Fruit fly (Drosophila melanogaster) whole organism, embryonic: ENCODE results near the gene Alg2.

Source experiments
- Ada2b ChIP-seq: fragments of 200-800 bp; sonication (Bioruptor generic); IDR thresholded peaks from 2 replicates; pipeline ENCODE4 v1.3.6; 2022; ENCODE audit warnings: missing biosample characterization, missing genetic modification characterization
- Bteb2 ChIP-seq: fragments of 200-800 bp; sonication (Bioruptor generic); optimal IDR thresholded peaks from 2 replicates; lab custom pipeline; 2016; ENCODE audit warnings: missing biosample characterization, missing genetic modification characterization
- CG11696 ChIP-seq: fragments of 200-800 bp; sonication (Bioruptor generic); IDR thresholded peaks from 2 replicates; pipeline ENCODE4 v1.3.6; 2022; ENCODE audit warnings: missing biosample characterization, missing genetic modification characterization
- CG13287 ChIP-seq: fragments of 200-800 bp; sonication (Bioruptor generic); IDR thresholded peaks from 2 replicates; pipeline ENCODE4 v1.3.6; 2022; ENCODE audit warnings: missing biosample characterization, missing genetic modification characterization; ENCODE audit not compliant: partially characterized antibody
- CG17568 ChIP-seq: fragments of 200-800 bp; sonication (Bioruptor generic); optimal IDR thresholded peaks from 2 replicates; lab custom pipeline; 2018; ENCODE audit warnings: missing biosample characterization, mild to moderate bottlenecking, missing genetic modification characterization, moderate library complexity
- CG31388 ChIP-seq: fragments of 200-800 bp; sonication (Bioruptor generic); optimal IDR thresholded peaks from 2 replicates; lab custom pipeline; 2016; ENCODE audit warnings: missing biosample characterization, missing genetic modification characterization
- CG34376 ChIP-seq: fragments of 200-800 bp; sonication (Bioruptor generic); optimal IDR thresholded peaks from 2 replicates; lab custom pipeline; 2018; ENCODE audit warnings: missing biosample characterization, mild to moderate bottlenecking, missing genetic modification characterization
- CG8388 ChIP-seq: fragments of 200-800 bp; sonication (Bioruptor generic); optimal IDR thresholded peaks from 2 replicates; lab custom pipeline; 2019; ENCODE audit warnings: missing biosample characterization, mild to moderate bottlenecking, missing genetic modification characterization, moderate library complexity
- CG8478 ChIP-seq: fragments of >200 bp; optimal IDR thresholded peaks from 2 replicates; lab custom pipeline; 2018
- CG9609 ChIP-seq: fragments of 200-800 bp; sonication (Bioruptor generic); optimal IDR thresholded peaks from 3 replicates; lab custom pipeline; 2016; ENCODE audit warnings: missing biosample characterization, missing genetic modification characterization
- Camta ChIP-seq: fragments of 200-800 bp; sonication (Bioruptor generic); optimal IDR thresholded peaks from 2 replicates; lab custom pipeline; 2016; ENCODE audit warnings: missing biosample characterization, missing genetic modification characterization
- Doc3 ChIP-seq: fragments of 200-800 bp; sonication (Bioruptor generic); IDR thresholded peaks from 3 replicates; pipeline ENCODE4 v1.3.6; 2022; ENCODE audit warnings: missing biosample characterization, missing genetic modification characterization; ENCODE audit not compliant: partially characterized antibody
- Dp ChIP-seq: fragments of 200-800 bp; sonication (Bioruptor generic); optimal IDR thresholded peaks from 2 replicates; lab custom pipeline; 2018; ENCODE audit warnings: missing biosample characterization, mild to moderate bottlenecking, missing genetic modification characterization, moderate library complexity
- GATAe ChIP-seq: fragments of 200-800 bp; sonication (Bioruptor generic); conservative IDR thresholded peaks from 2 replicates; pipeline ENCODE4 v1.3.6; 2022; ENCODE audit warnings: missing biosample characterization, missing genetic modification characterization
- Hey ChIP-seq: fragments of 200-800 bp; sonication (Bioruptor generic); optimal IDR thresholded peaks from 3 replicates; lab custom pipeline; 2018; ENCODE audit warnings: missing biosample characterization, mild to moderate bottlenecking, missing genetic modification characterization
- Hr39 ChIP-seq: fragments of >200 bp; optimal IDR thresholded peaks from 2 replicates; lab custom pipeline; 2017
- MBD-R2 ChIP-seq: fragments of 200-800 bp; sonication (Bioruptor generic); IDR thresholded peaks from 2 replicates; pipeline ENCODE4 v1.3.6; 2022; ENCODE audit warnings: missing biosample characterization, missing genetic modification characterization
- MESR4 ChIP-seq: fragments of 200-800 bp; sonication (Bioruptor generic); optimal IDR thresholded peaks from 2 replicates; lab custom pipeline; 2018; ENCODE audit warnings: missing biosample characterization, mild to moderate bottlenecking, missing genetic modification characterization, moderate library complexity
- Med ChIP-seq: fragments of 200-800 bp; sonication (Bioruptor generic); peaks from one replicate; lab custom pipeline; 2016; ENCODE audit warnings: missing biosample characterization, missing genetic modification characterization, mild to moderate bottlenecking, inconsistent platforms, moderate library complexity
- NC2β ChIP-seq: fragments of 200-800 bp; sonication (Bioruptor generic); optimal IDR thresholded peaks from 2 replicates; lab custom pipeline; 2016; ENCODE audit warnings: missing biosample characterization, missing genetic modification characterization
- NFAT ChIP-seq: fragments of 200-800 bp; sonication (Bioruptor generic); IDR thresholded peaks from 2 replicates; pipeline ENCODE4 v1.3.6; 2022; ENCODE audit warnings: missing biosample characterization, missing genetic modification characterization
- Ptx1 ChIP-seq: fragments of 200-800 bp; sonication (Bioruptor generic); IDR thresholded peaks from 2 replicates; pipeline ENCODE4 v1.3.6; 2022; ENCODE audit warnings: missing biosample characterization, missing genetic modification characterization
- Sin3A ChIP-seq: fragments of >200 bp; optimal IDR thresholded peaks from 2 replicates; lab custom pipeline; 2018
- Sry-β ChIP-seq: fragments of 200-800 bp; sonication (Bioruptor generic); optimal IDR thresholded peaks from 2 replicates; lab custom pipeline; 2018; ENCODE audit warnings: missing biosample characterization, mild to moderate bottlenecking, missing genetic modification characterization, moderate library complexity
- amos ChIP-seq: fragments of 200-800 bp; sonication (Bioruptor generic); IDR thresholded peaks from 2 replicates; pipeline ENCODE4 v1.3.6; 2022; ENCODE audit warnings: missing biosample characterization, missing genetic modification characterization; ENCODE audit not compliant: partially characterized antibody
- bbx ChIP-seq: fragments of 200-800 bp; sonication (Bioruptor generic); IDR thresholded peaks from 2 replicates; pipeline ENCODE4 v1.3.6; 2022; ENCODE audit warnings: missing biosample characterization, missing genetic modification characterization; ENCODE audit not compliant: partially characterized antibody
- cas ChIP-seq: fragments of 200-800 bp; sonication (Bioruptor generic); IDR thresholded peaks from 2 replicates; pipeline ENCODE4 v1.3.6; 2022; ENCODE audit warnings: missing biosample characterization, missing genetic modification characterization
- caup ChIP-seq: fragments of 200-800 bp; sonication (Bioruptor generic); optimal IDR thresholded peaks from 3 replicates; lab custom pipeline; 2017; ENCODE audit warnings: missing biosample characterization, mild to moderate bottlenecking, missing genetic modification characterization, moderate library complexity; ENCODE audit not compliant: severe bottlenecking
- chinmo ChIP-seq: fragments of 200-800 bp; sonication (Bioruptor generic); IDR thresholded peaks from 4 replicates; pipeline ENCODE4 v1.3.6; 2022; ENCODE audit warnings: missing biosample characterization, missing genetic modification characterization; ENCODE audit not compliant: partially characterized antibody
- chm ChIP-seq: fragments of 200-800 bp; sonication (Bioruptor generic); IDR thresholded peaks from 2 replicates; pipeline ENCODE4 v1.3.6; 2022; ENCODE audit warnings: missing biosample characterization, missing genetic modification characterization
- crol ChIP-seq: fragments of 200-800 bp; sonication (Bioruptor generic); IDR thresholded peaks from 2 replicates; pipeline ENCODE4 v1.3.6; 2022; ENCODE audit warnings: missing biosample characterization, missing genetic modification characterization
- crp ChIP-seq, 2 experiments: fragments of 200-800 bp; sonication (Bioruptor generic); optimal IDR thresholded peaks; 2 replicates in 1 of 2; 3 replicates in 1 of 2; lab custom pipeline; 2017; ENCODE audit warnings: missing biosample characterization in 2 of 2, missing genetic modification characterization in 2 of 2, mild to moderate bottlenecking in 1 of 2, moderate library complexity in 1 of 2
- danr ChIP-seq: fragments of 200-800 bp; sonication (Bioruptor generic); IDR thresholded peaks from 2 replicates; pipeline ENCODE4 v1.3.6; 2022; ENCODE audit warnings: missing biosample characterization, missing genetic modification characterization
- dm ChIP-seq: fragments of 200-800 bp; sonication (Bioruptor generic); optimal IDR thresholded peaks from 3 replicates; lab custom pipeline; 2016; ENCODE audit warnings: missing biosample characterization, missing genetic modification characterization
- fu2 ChIP-seq: fragments of 200-800 bp; sonication (Bioruptor generic); optimal IDR thresholded peaks from 2 replicates; lab custom pipeline; 2016; ENCODE audit warnings: missing biosample characterization, missing genetic modification characterization
- gfzf ChIP-seq: fragments of 200-800 bp; sonication (Bioruptor generic); optimal IDR thresholded peaks from 2 replicates; lab custom pipeline; 2016; ENCODE audit warnings: missing biosample characterization, mild to moderate bottlenecking, missing genetic modification characterization, moderate library complexity
- grau ChIP-seq: fragments of 200-800 bp; optimal IDR thresholded peaks from 3 replicates; lab custom pipeline; 2019; ENCODE audit warnings: missing biosample characterization, mild to moderate bottlenecking, missing genetic modification characterization, moderate library complexity
- her ChIP-seq: fragments of 200-800 bp; sonication (Bioruptor generic); optimal IDR thresholded peaks from 2 replicates; lab custom pipeline; 2016; ENCODE audit warnings: missing biosample characterization, missing genetic modification characterization
- hth ChIP-seq: fragments of >200 bp; optimal IDR thresholded peaks from 2 replicates; lab custom pipeline; 2017; ENCODE audit warnings: inconsistent platforms
- jigr1 ChIP-seq: fragments of 200-800 bp; sonication (Bioruptor generic); IDR thresholded peaks from 3 replicates; pipeline ENCODE4 v1.3.6; 2022; ENCODE audit warnings: missing biosample characterization, missing genetic modification characterization
- jumu ChIP-seq: fragments of 200-800 bp; sonication (Bioruptor generic); optimal IDR thresholded peaks from 3 replicates; lab custom pipeline; 2016; ENCODE audit warnings: missing biosample characterization, missing genetic modification characterization
- lab ChIP-seq: fragments of 200-800 bp; sonication (Bioruptor generic); optimal IDR thresholded peaks from 3 replicates; lab custom pipeline; 2017; ENCODE audit warnings: missing biosample characterization, missing genetic modification characterization, mild to moderate bottlenecking, moderate library complexity, missing genetic modification reagents
- lov ChIP-seq, 2 experiments: fragments of 200-800 bp in 1 of 2; fragments of >200 bp in 1 of 2; sonication (Bioruptor generic) in 1 of 2; IDR thresholded peaks in 1 of 2; optimal IDR thresholded peaks in 1 of 2; 2 replicates in 1 of 2; 3 replicates in 1 of 2; pipeline versions ENCODE4 v1.3.6 to Lab custom; 2017 to 2022; ENCODE audit warnings: missing biosample characterization in 1 of 2, missing genetic modification characterization in 1 of 2
- nau ChIP-seq: fragments of 200-800 bp; sonication (Bioruptor generic); optimal IDR thresholded peaks from 3 replicates; lab custom pipeline; 2017; ENCODE audit warnings: missing biosample characterization, mild to moderate bottlenecking, missing genetic modification characterization, missing genetic modification reagents
- nom ChIP-seq: fragments of 200-800 bp; sonication (Bioruptor generic); optimal IDR thresholded peaks from 2 replicates; lab custom pipeline; 2017; ENCODE audit warnings: missing biosample characterization, missing genetic modification characterization, mild to moderate bottlenecking, moderate library complexity, missing genetic modification reagents
- p53 ChIP-seq: fragments of 200-800 bp; sonication (Bioruptor generic); optimal IDR thresholded peaks from 2 replicates; lab custom pipeline; 2016; ENCODE audit warnings: missing biosample characterization, missing genetic modification characterization
- rib ChIP-seq: fragments of 200-800 bp; sonication (Bioruptor generic); IDR thresholded peaks from 2 replicates; pipeline ENCODE4 v1.3.6; 2022; ENCODE audit warnings: missing biosample characterization, missing genetic modification characterization
- row ChIP-seq: fragments of 200-800 bp; sonication (Bioruptor generic); IDR thresholded peaks from 3 replicates; pipeline ENCODE4 v1.3.6; 2022; ENCODE audit warnings: missing biosample characterization, missing genetic modification characterization
- sd ChIP-seq: fragments of 200-800 bp; sonication (Bioruptor generic); optimal IDR thresholded peaks from 3 replicates; lab custom pipeline; 2018; ENCODE audit warnings: missing biosample characterization, mild to moderate bottlenecking, missing genetic modification characterization, moderate library complexity
- sug ChIP-seq: fragments of 200-800 bp; optimal IDR thresholded peaks from 2 replicates; lab custom pipeline; 2019; ENCODE audit warnings: missing biosample characterization, mild to moderate bottlenecking, missing genetic modification characterization, moderate library complexity
- vvl ChIP-seq: fragments of 200-800 bp; sonication (Bioruptor generic); IDR thresholded peaks from 2 replicates; pipeline ENCODE4 v1.3.6; 2022; ENCODE audit warnings: missing biosample characterization, missing genetic modification characterization
- z ChIP-seq: fragments of 200-800 bp; sonication (Bioruptor generic); IDR thresholded peaks from 3 replicates; pipeline ENCODE4 v1.3.6; 2022; ENCODE audit warnings: missing biosample characterization, missing genetic modification characterization

Gene Alg2

dm6 chr3L:3164951-3165350 lies 21.3 kb downstream of the Alg2 start, which contains the start of gene CG32280 (continued):
- TF ChIP-seq CG31388 (GFP tag; lab: Kevin White, UChicago) (no peak), CG11696 (GFP tag; lab: Robert Waterston, UW) (no peak), rib (GFP tag; lab: Robert Waterston, UW) (no peak), GATAe (GFP tag; lab: Robert Waterston, UW) (no peak), vvl (GFP tag; lab: Robert Waterston, UW) (peak; percentile 50), chm (GFP tag; lab: Robert Waterston, UW) (peak; percentile 40; the same call in 1 of the 2 replicates), jigr1 (GFP tag; lab: Robert Waterston, UW) (no peak), crol (no peak), danr (GFP tag; lab: Robert Waterston, UW) (no peak), Ptx1 (GFP tag; lab: Robert Waterston, UW) (peak; percentile 25; the same call in 1 of the 2 replicates), MBD-R2 (peak; percentile 82), Sin3A (lab: Kevin White, UChicago) (peak; percentile 41), Hey (tag; lab: Kevin White, UChicago) (no peak), CG8478 (lab: Kevin White, UChicago) (no peak), CG34376 (GFP tag; lab: Kevin White, UChicago) (peak; percentile 69), Hr39 (lab: Kevin White, UChicago) (no peak), her (peak; percentile 37), caup (GFP tag; lab: Kevin White, UChicago) (peak; percentile 50), lab (GFP tag; lab: Kevin White, UChicago) (no peak), p53 (GFP tag; lab: Kevin White, UChicago) (no peak), Ada2b (GFP tag; lab: Robert Waterston, UW) (no peak), Sry-β (no peak), Dp (GFP tag; lab: Kevin White, UChicago) (peak; percentile 28), hth (lab: Kevin White, UChicago) (no peak), NFAT (GFP tag; lab: Robert Waterston, UW) (peak; percentile 40; the same call in 1 of the 2 replicates), chinmo (GFP tag; lab: Robert Waterston, UW) (peak; percentile 92; the same call in 3 of the 4 replicates), lov (optimal IDR thresholded peaks at IDR 0.05; lab: Kevin White, UChicago) (no peak), lov (GFP tag; IDR thresholded peaks at IDR 0.05; lab: Robert Waterston, UW) (no peak), amos (peak; percentile 91), MESR4 (GFP tag; lab: Kevin White, UChicago) (peak; percentile 84), CG13287 (GFP tag; lab: Robert Waterston, UW) (peak; percentile 91), Doc3 (peak; percentile 74), row (GFP tag; lab: Robert Waterston, UW) (peak; percentile 62), cas (GFP tag; lab: Robert Waterston, UW) (no peak), Camta (GFP tag; lab: Kevin White, UChicago) (no peak), jumu (peak; percentile 21), CG9609 (GFP tag; lab: Kevin White, UChicago) (peak; percentile 20), nau (GFP tag; lab: Kevin White, UChicago) (no peak), gfzf (peak; percentile 86), bbx (GFP tag; lab: Robert Waterston, UW) (peak; percentile 91), Bteb2 (GFP tag; lab: Kevin White, UChicago) (peak; percentile 5), Med (GFP tag; lab: Kevin White, UChicago) (peak; percentile 87), sug (peak; percentile 22), dm (GFP tag; lab: Kevin White, UChicago) (peak; percentile 26), CG17568 (GFP tag; lab: Kevin White, UChicago) (no peak), nom (GFP tag; lab: Kevin White, UChicago) (no peak), grau (tag; lab: Kevin White, UChicago) (peak; percentile 30), z (GFP tag; lab: Robert Waterston, UW) (no peak), sd (tag; lab: Kevin White, UChicago) (peak; percentile 82), CG8388 (GFP tag; lab: Kevin White, UChicago) (no peak), fu2 (GFP tag; lab: Kevin White, UChicago) (no peak), crp (GFP tag; optimal IDR thresholded peaks at IDR 0.05; lab: Kevin White, UChicago) (no peak), NC2β (GFP tag; lab: Kevin White, UChicago) (peak; percentile 33)
